Fruit fly (Drosophila melanogaster) whole organism, embryonic: ENCODE measurements around the gene CG7367.
A peak's percentile ranks its signal among the peaks of the same experiment; 100 is the strongest.

Experiments
- Ada2b ChIP-seq: fragments of 200-800 bp; sonication (Bioruptor generic); IDR thresholded peaks from 2 replicates; pipeline ENCODE4 v1.3.6; 2022; ENCODE audit warnings: missing biosample characterization, missing genetic modification characterization
- Antp ChIP-seq: fragments of 200-800 bp; sonication (Bioruptor generic); optimal IDR thresholded peaks from 3 replicates; lab custom pipeline; 2016; ENCODE audit warnings: missing biosample characterization, missing genetic modification characterization
- CG10147 ChIP-seq: fragments of 200-800 bp; sonication (Bioruptor generic); optimal IDR thresholded peaks from 2 replicates; lab custom pipeline; 2019; ENCODE audit warnings: missing biosample characterization, mild to moderate bottlenecking, missing genetic modification characterization, moderate library complexity
- CG11723 ChIP-seq: fragments of 200-800 bp; sonication (Bioruptor generic); optimal IDR thresholded peaks from 2 replicates; lab custom pipeline; 2017; ENCODE audit warnings: missing biosample characterization, mild to moderate bottlenecking, missing genetic modification characterization
- CG12104 ChIP-seq: fragments of 200-800 bp; sonication (Bioruptor generic); optimal IDR thresholded peaks from 3 replicates; lab custom pipeline; 2016; ENCODE audit warnings: missing biosample characterization, missing genetic modification characterization
- CG12744 ChIP-seq: fragments of 200-800 bp; sonication (Bioruptor generic); optimal IDR thresholded peaks from 2 replicates; lab custom pipeline; 2016; ENCODE audit warnings: missing biosample characterization, missing genetic modification characterization
- CG13424 ChIP-seq: fragments of 200-800 bp; sonication (Bioruptor generic); optimal IDR thresholded peaks from 2 replicates; lab custom pipeline; 2019; ENCODE audit warnings: missing biosample characterization, mild to moderate bottlenecking, missing genetic modification characterization, moderate library complexity
- CG13624 ChIP-seq: fragments of 200-800 bp; sonication (Bioruptor generic); optimal IDR thresholded peaks from 2 replicates; lab custom pipeline; 2016; ENCODE audit warnings: missing biosample characterization, missing genetic modification characterization
- CG13894 ChIP-seq: fragments of 200-800 bp; sonication (Bioruptor generic); optimal IDR thresholded peaks from 3 replicates; lab custom pipeline; 2018; ENCODE audit warnings: missing biosample characterization, mild to moderate bottlenecking, missing genetic modification characterization, moderate library complexity
- CG14860 ChIP-seq: fragments of 200-800 bp; sonication (Bioruptor generic); IDR thresholded peaks from 3 replicates; pipeline ENCODE4 v1.3.6; 2022; ENCODE audit warnings: missing biosample characterization, missing genetic modification characterization; ENCODE audit not compliant: partially characterized antibody
- CG16813 ChIP-seq: fragments of 200-800 bp; sonication (Bioruptor generic); IDR thresholded peaks from 3 replicates; pipeline ENCODE4 v1.3.6; 2022; ENCODE audit warnings: missing biosample characterization, missing genetic modification characterization; ENCODE audit not compliant: partially characterized antibody
- CG17612 ChIP-seq: fragments of 200-800 bp; sonication (Bioruptor generic); IDR thresholded peaks from 2 replicates; pipeline ENCODE4 v1.3.6; 2022; ENCODE audit warnings: missing biosample characterization, missing genetic modification characterization
- CG30020 ChIP-seq: fragments of 200-800 bp; optimal IDR thresholded peaks from 2 replicates; lab custom pipeline; 2019; ENCODE audit warnings: missing biosample characterization, mild to moderate bottlenecking, missing genetic modification characterization, moderate library complexity
- CG32532 ChIP-seq: fragments of 200-800 bp; sonication (Bioruptor generic); IDR thresholded peaks from 2 replicates; pipeline ENCODE4 v1.3.6; 2022; ENCODE audit warnings: missing biosample characterization, missing genetic modification characterization
- CG3726 ChIP-seq: fragments of 200-800 bp; sonication (Bioruptor generic); IDR thresholded peaks from 3 replicates; pipeline ENCODE4, ENCODE4 v1.3.6; 2022; ENCODE audit warnings: missing biosample characterization, missing genetic modification characterization
- CG4360 ChIP-seq: fragments of 200-800 bp; sonication (Bioruptor generic); IDR thresholded peaks from 2 replicates; pipeline ENCODE4 v1.3.6; 2022; ENCODE audit warnings: missing biosample characterization, missing genetic modification characterization
- CG4617 ChIP-seq: fragments of 200-800 bp; sonication (Bioruptor generic); optimal IDR thresholded peaks from 3 replicates; lab custom pipeline; 2016; ENCODE audit warnings: missing biosample characterization, missing genetic modification characterization, borderline replicate concordance
- CG4820 ChIP-seq: fragments of 200-800 bp; sonication (Bioruptor generic); optimal IDR thresholded peaks from 3 replicates; lab custom pipeline; 2016; ENCODE audit warnings: missing biosample characterization, missing genetic modification characterization
- CG5180 ChIP-seq: fragments of 200-800 bp; sonication (Bioruptor generic); optimal IDR thresholded peaks from 3 replicates; lab custom pipeline; 2017; ENCODE audit warnings: missing biosample characterization, missing genetic modification characterization, mild to moderate bottlenecking, moderate library complexity, missing genetic modification reagents
- CG6175 ChIP-seq: fragments of 200-800 bp; sonication (Bioruptor generic); IDR thresholded peaks from 3 replicates; pipeline ENCODE4 v1.3.6; 2022; ENCODE audit warnings: missing biosample characterization, missing genetic modification characterization
- CG6654 ChIP-seq: fragments of 200-800 bp; sonication (Bioruptor generic); optimal IDR thresholded peaks from 2 replicates; lab custom pipeline; 2017; ENCODE audit warnings: missing biosample characterization, mild to moderate bottlenecking, missing genetic modification characterization
- CG7556 ChIP-seq: fragments of 200-800 bp; sonication (Bioruptor generic); optimal IDR thresholded peaks from 2 replicates; lab custom pipeline; 2017; ENCODE audit warnings: missing biosample characterization, mild to moderate bottlenecking, missing genetic modification characterization
- CG9817 ChIP-seq: fragments of 200-800 bp; sonication (Bioruptor generic); optimal IDR thresholded peaks from 2 replicates; lab custom pipeline; 2018; ENCODE audit warnings: missing biosample characterization, mild to moderate bottlenecking, missing genetic modification characterization, moderate library complexity
- CHES-1-like ChIP-seq: fragments of 200-800 bp; sonication (Bioruptor generic); optimal IDR thresholded peaks from 2 replicates; lab custom pipeline; 2016; ENCODE audit warnings: missing biosample characterization, missing genetic modification characterization
- CkIIα-i1 ChIP-seq: fragments of 200-800 bp; sonication (Bioruptor generic); IDR thresholded peaks from 2 replicates; pipeline ENCODE4 v1.3.6; 2022; ENCODE audit warnings: missing biosample characterization, missing genetic modification characterization
- Deaf1 ChIP-seq: fragments of 200-800 bp; optimal IDR thresholded peaks from 3 replicates; lab custom pipeline; 2019; ENCODE audit warnings: missing biosample characterization, mild to moderate bottlenecking, missing genetic modification characterization, moderate library complexity
- Dip3 ChIP-seq: fragments of 200-800 bp; sonication (Bioruptor generic); optimal IDR thresholded peaks from 3 replicates; lab custom pipeline; 2016; ENCODE audit warnings: missing biosample characterization, missing genetic modification characterization
- Drgx ChIP-seq: fragments of 200-800 bp; sonication (Bioruptor generic); IDR thresholded peaks from 2 replicates; pipeline ENCODE4 v1.3.6; 2022; ENCODE audit warnings: missing biosample characterization, missing genetic modification characterization
- Hand ChIP-seq: fragments of 200-800 bp; sonication (Bioruptor generic); optimal IDR thresholded peaks from 2 replicates; lab custom pipeline; 2017; ENCODE audit warnings: mild to moderate bottlenecking, missing biosample characterization, missing genetic modification reagents, missing genetic modification characterization
- Med ChIP-seq: fragments of 200-800 bp; sonication (Bioruptor generic); peaks from one replicate; lab custom pipeline; 2016; ENCODE audit warnings: missing biosample characterization, missing genetic modification characterization, mild to moderate bottlenecking, inconsistent platforms, moderate library complexity
- NK7.1 ChIP-seq: fragments of 200-800 bp; sonication (Bioruptor generic); optimal IDR thresholded peaks from 3 replicates; lab custom pipeline; 2016; ENCODE audit warnings: missing biosample characterization, missing genetic modification characterization
- Rfx ChIP-seq: fragments of 200-800 bp; sonication (Bioruptor generic); IDR thresholded peaks from 2 replicates; pipeline ENCODE4 v1.3.6; 2022; ENCODE audit warnings: missing biosample characterization, missing genetic modification characterization
- Sox100B ChIP-seq: fragments of 200-800 bp; sonication (Bioruptor generic); optimal IDR thresholded peaks from 3 replicates; lab custom pipeline; 2018; ENCODE audit warnings: missing biosample characterization, mild to moderate bottlenecking, missing genetic modification characterization
- Sry-δ ChIP-seq: fragments of 200-800 bp; sonication (Bioruptor generic); optimal IDR thresholded peaks from 2 replicates; lab custom pipeline; 2016; ENCODE audit warnings: missing biosample characterization, missing genetic modification characterization
- Trl ChIP-seq, 3 experiments: fragments of >200 bp in 2 of 3; fragments of 200-800 bp in 1 of 3; sonication (Bioruptor generic) in 1 of 3; optimal IDR thresholded peaks; 2 replicates in 1 of 3; 3 replicates in 2 of 3; lab custom pipeline; 2016 to 2017; ENCODE audit warnings: missing biosample characterization in 1 of 3, missing genetic modification characterization in 1 of 3
- abd-A ChIP-seq: fragments of 200-800 bp; sonication (Bioruptor generic); optimal IDR thresholded peaks from 3 replicates; lab custom pipeline; 2019; ENCODE audit warnings: missing biosample characterization, mild to moderate bottlenecking, missing genetic modification characterization, moderate library complexity
- cg ChIP-seq: fragments of 200-800 bp; sonication (Bioruptor generic); optimal IDR thresholded peaks from 3 replicates; lab custom pipeline; 2019; ENCODE audit warnings: missing biosample characterization, mild to moderate bottlenecking, missing genetic modification characterization, moderate library complexity
- dimm ChIP-seq: fragments of 200-800 bp; sonication (Bioruptor generic); IDR thresholded peaks from 2 replicates; pipeline ENCODE4 v1.3.6; 2022; ENCODE audit warnings: missing biosample characterization, missing genetic modification characterization
- dpn ChIP-seq, 2 experiments: fragments of 200-800 bp; sonication (Bioruptor generic); optimal IDR thresholded peaks; 3 replicates each; lab custom pipeline; 2016; ENCODE audit warnings: missing biosample characterization in 2 of 2, missing genetic modification characterization in 2 of 2
- gsb-n ChIP-seq: fragments of 200-800 bp; sonication (Bioruptor generic); optimal IDR thresholded peaks from 3 replicates; lab custom pipeline; 2018; ENCODE audit warnings: missing biosample characterization, mild to moderate bottlenecking, missing genetic modification characterization
- hb ChIP-seq: fragments of 200-800 bp; sonication (Bioruptor generic); IDR thresholded peaks from 3 replicates; pipeline ENCODE4 v1.3.6; 2022; ENCODE audit warnings: missing biosample characterization, missing genetic modification characterization; ENCODE audit not compliant: partially characterized antibody
- lmd ChIP-seq: fragments of 200-800 bp; sonication (Bioruptor generic); IDR thresholded peaks from 2 replicates; pipeline ENCODE4 v1.3.6; 2022; ENCODE audit warnings: missing biosample characterization, missing genetic modification characterization
- mam ChIP-seq: fragments of 200-800 bp; sonication (Bioruptor generic); optimal IDR thresholded peaks from 3 replicates; lab custom pipeline; 2016; ENCODE audit warnings: missing biosample characterization, missing genetic modification characterization
- odd ChIP-seq: fragments of 200-800 bp; sonication (Bioruptor generic); optimal IDR thresholded peaks from 2 replicates; lab custom pipeline; 2017; ENCODE audit warnings: missing biosample characterization, mild to moderate bottlenecking, missing genetic modification characterization
- pan ChIP-seq, 4 experiments: fragments of >200 bp in 3 of 4; fragments of 200-800 bp in 1 of 4; sonication (Bioruptor generic) in 1 of 4; optimal IDR thresholded peaks in 3 of 4; IDR thresholded peaks in 1 of 4; 2 replicates each; pipeline versions ENCODE4 v1.3.6 to Lab custom; 2017 to 2022; ENCODE audit warnings: missing biosample characterization in 2 of 4, missing genetic modification characterization in 2 of 4, mixed read lengths in 1 of 4
- pnt ChIP-seq: fragments of 200-800 bp; sonication (Bioruptor generic); optimal IDR thresholded peaks from 3 replicates; lab custom pipeline; 2016; ENCODE audit warnings: missing biosample characterization, missing genetic modification characterization
- twi ChIP-seq: fragments of 200-800 bp; optimal IDR thresholded peaks from 2 replicates; lab custom pipeline; 2019; ENCODE audit warnings: missing biosample characterization, mild to moderate bottlenecking, missing genetic modification characterization, moderate library complexity
- yki ChIP-seq: fragments of >200 bp; optimal IDR thresholded peaks from 3 replicates; lab custom pipeline; 2018

The CG7367 gene

DNA sequence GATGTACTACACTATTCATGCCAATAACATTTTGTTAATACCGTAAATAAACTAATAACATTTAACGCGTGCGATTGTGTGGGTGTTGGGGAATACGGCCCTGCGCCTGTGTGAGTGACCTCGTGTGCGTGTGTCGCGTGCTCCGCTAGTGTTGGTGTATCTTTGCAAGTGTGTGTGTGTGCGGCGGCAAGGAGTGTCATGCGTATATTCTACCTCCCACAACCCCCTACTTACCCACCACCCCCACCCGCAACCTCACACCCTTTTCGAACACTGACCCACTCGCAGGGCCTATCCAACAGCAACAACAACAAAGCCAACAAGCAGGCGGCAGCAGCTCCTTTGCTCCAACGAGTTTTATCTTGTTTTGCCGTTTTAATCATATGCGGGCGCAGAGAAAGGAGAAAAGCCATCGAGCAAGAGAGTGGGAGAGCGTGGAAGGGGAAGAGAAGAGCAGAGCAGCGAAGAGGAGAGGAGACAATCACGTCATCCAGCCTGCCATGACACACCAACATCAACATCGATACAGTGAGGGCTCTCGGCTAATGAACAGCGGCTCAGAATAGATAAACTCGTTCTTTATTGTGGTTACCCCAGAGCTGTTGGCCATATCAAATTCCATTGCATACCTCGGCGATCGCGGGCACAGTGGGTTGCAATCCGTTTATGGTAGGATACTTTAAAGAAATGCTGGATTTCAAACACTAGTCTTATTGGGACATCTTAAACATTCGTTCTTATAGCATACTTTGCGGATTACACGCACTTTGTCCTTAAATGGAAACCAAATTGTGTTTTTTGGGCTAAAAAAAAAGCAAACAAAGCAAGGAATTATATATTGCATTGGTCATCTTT lies 45.0 kb upstream of the CG7367 start (continued):
- TF ChIP-seq CG13424 (tag; lab: Kevin White, UChicago) (no peak), CG5180 (GFP tag; lab: Kevin White, UChicago) (no peak), NK7.1 (GFP tag; lab: Kevin White, UChicago) (peak; percentile 0), CG4617 (GFP tag; lab: Kevin White, UChicago) (no peak), pnt (GFP tag; lab: Kevin White, UChicago) (no peak), CG14860 (GFP tag; lab: Robert Waterston, UW) (no peak), CG13624 (GFP tag; lab: Kevin White, UChicago) (no peak), Dip3 (peak; percentile 22), Rfx (GFP tag; lab: Robert Waterston, UW) (peak; percentile 34; the same call in 1 of the 2 replicates), CG12104 (no peak), CG9817 (tag; lab: Kevin White, UChicago) (no peak), Drgx (GFP tag; lab: Robert Waterston, UW) (no peak), Med (GFP tag; lab: Kevin White, UChicago) (peak; percentile 68), CG30020 (tag; lab: Kevin White, UChicago) (no peak), CG4820 (GFP tag; lab: Kevin White, UChicago) (no peak), CG16813 (GFP tag; lab: Robert Waterston, UW) (no peak), CG10147 (GFP tag; lab: Kevin White, UChicago) (no peak), CG3726 (GFP tag; lab: Robert Waterston, UW) (no peak), Sox100B (GFP tag; lab: Kevin White, UChicago) (peak; percentile 9), CG13894 (peak; percentile 59), CG6175 (0 out of 3 replicates have a peak, but pooled peaks have one; percentile 34), Hand (GFP tag; lab: Kevin White, UChicago) (no peak), CG6654 (GFP tag; lab: Kevin White, UChicago) (no peak), yki (lab: Kevin White, UChicago) (peak; percentile 34), dpn (GFP tag; optimal IDR thresholded peaks at IDR 0.05; lab: Kevin White, UChicago) (no peak), CHES-1-like (GFP tag; lab: Kevin White, UChicago) (peak; percentile 9), gsb-n (tag; lab: Kevin White, UChicago) (no peak), Ada2b (GFP tag; lab: Robert Waterston, UW) (0 out of 2 replicates have a peak, but pooled peaks have one; percentile 13), Antp (no peak), Trl (optimal IDR thresholded peaks at IDR 0.05; lab: Kevin White, UChicago) (peak; percentile 57 to 63), Trl (GFP tag; optimal IDR thresholded peaks at IDR 0.05; lab: Kevin White, UChicago) (no peak), dimm (GFP tag; lab: Robert Waterston, UW) (no peak), CG11723 (GFP tag; lab: Kevin White, UChicago) (no peak), Deaf1 (no peak), CkIIα-i1 (no peak), CG4360 (GFP tag; lab: Robert Waterston, UW) (peak; percentile 74), hb (no peak), twi (tag; lab: Kevin White, UChicago) (no peak), cg (GFP tag; lab: Kevin White, UChicago) (peak; percentile 73), CG32532 (GFP tag; lab: Robert Waterston, UW) (no peak), mam (GFP tag; lab: Kevin White, UChicago) (no peak), abd-A (tag; lab: Kevin White, UChicago) (peak; percentile 56), CG17612 (no peak), CG12744 (GFP tag; lab: Kevin White, UChicago) (peak; percentile 23), odd (GFP tag; lab: Kevin White, UChicago) (no peak), lmd (GFP tag; lab: Robert Waterston, UW) (no peak), Sry-δ (GFP tag; lab: Kevin White, UChicago) (no peak), pan (optimal IDR thresholded peaks at IDR 0.05; lab: Kevin White, UChicago) (no peak), pan (GFP tag; optimal IDR thresholded peaks at IDR 0.05 in 1 of 2, IDR thresholded peaks at IDR 0.05 in 1 of 2) (peak in 1 of 2 experiments; percentile 16), CG7556 (GFP tag; lab: Kevin White, UChicago) (no peak)
